Comparison of ENCODE assay signal across 2 worm cellular contexts in genomic region chrII:3428158-3428704, ce11.
TF ChIP-seq lines count a peak whose summit lies in the region.

No protein-coding gene starts in this region.

TF ChIP-seq in whole organism, L1 larva, 84 proteins besides CTCF, POLR2A, EP300 and RAD21 (continued from another document):
- TF ChIP-seq tbx-2 (tag; optimal IDR thresholded peaks at IDR 0.05; lab: Kevin White, UChicago) = no peak
- peak; percentile 17 for TF ChIP-seq mep-1 (tag; optimal IDR thresholded peaks at IDR 0.05; lab: Kevin White, UChicago)
- no peak for TF ChIP-seq irx-1 (tag; optimal IDR thresholded peaks at IDR 0.05; lab: Kevin White, UChicago)
- TF ChIP-seq isw-1 (GFP tag; IDR thresholded peaks at IDR 0.05; lab: Robert Waterston, UW) = peak; percentile 47
- no peak for TF ChIP-seq C04F5.9 (tag; optimal IDR thresholded peaks at IDR 0.05; lab: Kevin White, UChicago)
- TF ChIP-seq nhr-11 (tag; optimal IDR thresholded peaks at IDR 0.05; lab: Kevin White, UChicago) = no peak
- TF ChIP-seq lin-35 (GFP tag; optimal IDR thresholded peaks at IDR 0.05; lab: Kevin White, UChicago) = peak in 1 of 2 experiments; percentile 9
- no peak for TF ChIP-seq egl-27 (tag; optimal IDR thresholded peaks at IDR 0.05; lab: Kevin White, UChicago)
- no peak for TF ChIP-seq dsc-1 (tag; optimal IDR thresholded peaks at IDR 0.05; lab: Kevin White, UChicago)
- no peak for TF ChIP-seq alr-1 (tag; optimal IDR thresholded peaks at IDR 0.05; lab: Kevin White, UChicago; ENCODE audit: borderline replicate concordance)
- TF ChIP-seq ama-1 (optimal IDR thresholded peaks at IDR 0.05; lab: Kevin White, UChicago) = no peak
- no peak for TF ChIP-seq C34B4.2 (tag; optimal IDR thresholded peaks at IDR 0.05; lab: Kevin White, UChicago)
- peak; percentile 49 for TF ChIP-seq ces-1 (GFP tag; optimal IDR thresholded peaks at IDR 0.05; lab: Kevin White, UChicago)
- no peak for TF ChIP-seq mdl-1 (tag; optimal IDR thresholded peaks at IDR 0.05; lab: Kevin White, UChicago)
- no peak for TF ChIP-seq nhr-90 (tag; optimal IDR thresholded peaks at IDR 0.05; lab: Kevin White, UChicago; ENCODE audit: poor library complexity)
- TF ChIP-seq ceh-90 (tag; optimal IDR thresholded peaks at IDR 0.05; lab: Kevin White, UChicago) = no peak
- TF ChIP-seq elt-2 (tag; optimal IDR thresholded peaks at IDR 0.05; lab: Kevin White, UChicago) = no peak
- no peak for TF ChIP-seq unc-62 (GFP tag; optimal IDR thresholded peaks at IDR 0.05; lab: Kevin White, UChicago)
- TF ChIP-seq nhr-237 (tag; optimal IDR thresholded peaks at IDR 0.05; lab: Kevin White, UChicago) = no peak
- TF ChIP-seq vab-15 (tag; optimal IDR thresholded peaks at IDR 0.05; lab: Kevin White, UChicago) = no peak
- TF ChIP-seq egl-13 (tag; optimal IDR thresholded peaks at IDR 0.05; lab: Kevin White, UChicago) = no peak
- no peak for TF ChIP-seq Y116A8C.19 (tag; optimal IDR thresholded peaks at IDR 0.05; lab: Kevin White, UChicago; ENCODE audit: borderline replicate concordance)
- TF ChIP-seq fos-1 (tag; optimal IDR thresholded peaks at IDR 0.05; lab: Kevin White, UChicago) = no peak
- TF ChIP-seq zag-1 (tag; optimal IDR thresholded peaks at IDR 0.05; lab: Kevin White, UChicago) = no peak
- no peak for TF ChIP-seq grh-1 (GFP tag; IDR thresholded peaks at IDR 0.05; lab: Robert Waterston, UW)
- TF ChIP-seq elt-3 (tag; optimal IDR thresholded peaks at IDR 0.05; lab: Kevin White, UChicago) = no peak
- TF ChIP-seq hlh-17 (GFP tag; optimal IDR thresholded peaks at IDR 0.05; lab: Kevin White, UChicago; ENCODE audit: borderline replicate concordance) = no peak
- no peak for TF ChIP-seq lir-3 (tag; optimal IDR thresholded peaks at IDR 0.05; lab: Kevin White, UChicago; ENCODE audit: poor library complexity)
- no peak for TF ChIP-seq hpl-2 (GFP tag; optimal IDR thresholded peaks at IDR 0.05; lab: Kevin White, UChicago)
- TF ChIP-seq nhr-47 (tag; optimal IDR thresholded peaks at IDR 0.05; lab: Kevin White, UChicago) = peak; percentile 48
- TF ChIP-seq hlh-4 (tag; optimal IDR thresholded peaks at IDR 0.05; lab: Kevin White, UChicago) = no peak
- no peak for TF ChIP-seq lin-13 (GFP tag; optimal IDR thresholded peaks at IDR 0.05; lab: Kevin White, UChicago)
- TF ChIP-seq nhr-12 (tag; optimal IDR thresholded peaks at IDR 0.05; lab: Kevin White, UChicago) = no peak
- no peak for TF ChIP-seq unc-30 (tag; optimal IDR thresholded peaks at IDR 0.05; lab: Kevin White, UChicago)
- no peak for TF ChIP-seq nhr-20 (tag; optimal IDR thresholded peaks at IDR 0.05; lab: Kevin White, UChicago)
- TF ChIP-seq nhr-84 (tag; optimal IDR thresholded peaks at IDR 0.05; lab: Kevin White, UChicago) = no peak
- TF ChIP-seq unc-98 (GFP tag; IDR thresholded peaks at IDR 0.05; lab: Robert Waterston, UW) = no peak
- TF ChIP-seq C16A3.4 (tag; optimal IDR thresholded peaks at IDR 0.05; lab: Kevin White, UChicago) = no peak
- no peak for TF ChIP-seq mab-9 (GFP tag; IDR thresholded peaks at IDR 0.05; lab: Robert Waterston, UW)
TF ChIP-seq in whole organism, L1 larva: peak in this region for 15.

TF ChIP-seq in whole organism, L4 larva, 104 proteins besides CTCF, POLR2A, EP300 and RAD21 (continued from another document):
- TF ChIP-seq lin-38 (GFP tag; IDR thresholded peaks at IDR 0.05; lab: Robert Waterston, UW) = no peak
- TF ChIP-seq dpl-1 (GFP tag; optimal IDR thresholded peaks at IDR 0.05; lab: Kevin White, UChicago) = no peak
- TF ChIP-seq ceh-28 (tag; optimal IDR thresholded peaks at IDR 0.05; lab: Kevin White, UChicago) = no peak
- no peak for TF ChIP-seq pha-4 (GFP tag; IDR thresholded peaks at IDR 0.05; lab: Robert Waterston, UW)
- TF ChIP-seq pha-4 (tag; optimal IDR thresholded peaks at IDR 0.05; lab: Kevin White, UChicago) = no peak
- no peak for TF ChIP-seq T26A8.4 (GFP tag; IDR thresholded peaks at IDR 0.05; lab: Robert Waterston, UW)
- no peak for TF ChIP-seq zip-11 (GFP tag; IDR thresholded peaks at IDR 0.05; lab: Robert Waterston, UW)
- no peak for TF ChIP-seq nhr-48 (tag; optimal IDR thresholded peaks at IDR 0.05; lab: Kevin White, UChicago)
- no peak for TF ChIP-seq spr-1 (tag; optimal IDR thresholded peaks at IDR 0.05; lab: Kevin White, UChicago)
- no peak for TF ChIP-seq skn-1 (tag; optimal IDR thresholded peaks at IDR 0.05; lab: Kevin White, UChicago)
- no peak for TF ChIP-seq nhr-41 (GFP tag; IDR thresholded peaks at IDR 0.05; lab: Robert Waterston, UW)
- TF ChIP-seq unc-130 (GFP tag; optimal IDR thresholded peaks at IDR 0.05; lab: Kevin White, UChicago) = no peak
- no peak for TF ChIP-seq mes-2 (tag; optimal IDR thresholded peaks at IDR 0.05; lab: Kevin White, UChicago; ENCODE audit: poor library complexity, severe bottlenecking)
- no peak for TF ChIP-seq jun-1 (tag; optimal IDR thresholded peaks at IDR 0.05; lab: Kevin White, UChicago)
- TF ChIP-seq Y75B8A.6 (GFP tag; IDR thresholded peaks at IDR 0.05; lab: Robert Waterston, UW) = no peak
- no peak for TF ChIP-seq lin-13 (GFP tag; optimal IDR thresholded peaks at IDR 0.05; lab: Kevin White, UChicago)
- TF ChIP-seq Y5F2A.4 (GFP tag; optimal IDR thresholded peaks at IDR 0.05; lab: Kevin White, UChicago) = no peak
- TF ChIP-seq tag-97 (GFP tag; IDR thresholded peaks at IDR 0.05; lab: Robert Waterston, UW) = no peak
- TF ChIP-seq hlh-30 (tag; optimal IDR thresholded peaks at IDR 0.05; lab: Kevin White, UChicago; ENCODE audit: insufficient read depth) = peak; percentile 69
- TF ChIP-seq unc-39 (tag; optimal IDR thresholded peaks at IDR 0.05; lab: Kevin White, UChicago) = no peak
- TF ChIP-seq nhr-25 (tag; optimal IDR thresholded peaks at IDR 0.05; lab: Kevin White, UChicago; ENCODE audit: borderline replicate concordance, insufficient read depth) = no peak
- TF ChIP-seq dmd-6 (GFP tag; IDR thresholded peaks at IDR 0.05; lab: Robert Waterston, UW) = no peak
- no peak for TF ChIP-seq arid-1 (GFP tag; conservative IDR thresholded peaks at IDR 0.05; lab: Robert Waterston, UW)
- no peak for TF ChIP-seq egl-27 (tag; optimal IDR thresholded peaks at IDR 0.05; lab: Kevin White, UChicago)
- TF ChIP-seq R02D3.7 (tag; optimal IDR thresholded peaks at IDR 0.05; lab: Kevin White, UChicago) = no peak
- no peak for TF ChIP-seq ceh-62 (tag; optimal IDR thresholded peaks at IDR 0.05; lab: Kevin White, UChicago)
- TF ChIP-seq tra-1 (GFP tag; IDR thresholded peaks at IDR 0.05; lab: Robert Waterston, UW) = no peak
- TF ChIP-seq madf-5 (GFP tag; IDR thresholded peaks at IDR 0.05; lab: Robert Waterston, UW) = no peak
- TF ChIP-seq F44E2.7 (GFP tag; IDR thresholded peaks at IDR 0.05; lab: Robert Waterston, UW) = no peak
- TF ChIP-seq ceh-20 (GFP tag; IDR thresholded peaks at IDR 0.05; lab: Robert Waterston, UW) = no peak
- TF ChIP-seq daf-8 (GFP tag; IDR thresholded peaks at IDR 0.05; lab: Robert Waterston, UW) = no peak
- TF ChIP-seq pqm-1 (tag; optimal IDR thresholded peaks at IDR 0.05; lab: Kevin White, UChicago) = no peak
- no peak for TF ChIP-seq ztf-7 (tag; optimal IDR thresholded peaks at IDR 0.05; lab: Kevin White, UChicago)
- TF ChIP-seq duxl-1 (tag; optimal IDR thresholded peaks at IDR 0.05; lab: Kevin White, UChicago; ENCODE audit: poor library complexity) = no peak
- no peak for TF ChIP-seq ceh-44 (GFP tag; IDR thresholded peaks at IDR 0.05; lab: Robert Waterston, UW)
- TF ChIP-seq mxl-3 (GFP tag; optimal IDR thresholded peaks at IDR 0.05; lab: Kevin White, UChicago) = no peak
- no peak for TF ChIP-seq ces-1 (GFP tag; optimal IDR thresholded peaks at IDR 0.05; lab: Kevin White, UChicago)
- no peak for TF ChIP-seq dmd-8 (GFP tag; IDR thresholded peaks at IDR 0.05; lab: Robert Waterston, UW)
- TF ChIP-seq F37D6.2 (tag; optimal IDR thresholded peaks at IDR 0.05; lab: Kevin White, UChicago) = no peak
- no peak for TF ChIP-seq F10B5.3 (tag; optimal IDR thresholded peaks at IDR 0.05; lab: Kevin White, UChicago)
- peak in 1 of 2 experiments; percentile 47 for TF ChIP-seq mdl-1 (tag; optimal IDR thresholded peaks at IDR 0.05; lab: Kevin White, UChicago)
- TF ChIP-seq nhr-28 (tag; optimal IDR thresholded peaks at IDR 0.05; lab: Kevin White, UChicago) = no peak
